Fruit fly (Drosophila melanogaster) whole organism, embryonic: ENCODE data around the gene SoxN.

Experiments used
- Abd-B ChIP-seq: fragments of 200-800 bp; sonication (Bioruptor generic); optimal IDR thresholded peaks from 2 replicates; lab custom pipeline; 2018; ENCODE audit warnings: missing biosample characterization, mild to moderate bottlenecking, missing genetic modification characterization, moderate library complexity
- C15 ChIP-seq: fragments of 200-800 bp; sonication (Bioruptor generic); IDR thresholded peaks from 3 replicates; pipeline ENCODE4 v1.3.6; 2022; ENCODE audit warnings: missing biosample characterization, missing genetic modification characterization
- CG11456 ChIP-seq: fragments of 200-800 bp; sonication (Bioruptor generic); IDR thresholded peaks from 3 replicates; pipeline ENCODE4 v1.3.6; 2022; ENCODE audit warnings: missing biosample characterization, missing genetic modification characterization
- CG12744 ChIP-seq: fragments of 200-800 bp; sonication (Bioruptor generic); optimal IDR thresholded peaks from 2 replicates; lab custom pipeline; 2016; ENCODE audit warnings: missing biosample characterization, missing genetic modification characterization
- CG15514 ChIP-seq: fragments of 200-800 bp; sonication (Bioruptor generic); optimal IDR thresholded peaks from 3 replicates; lab custom pipeline; 2017; ENCODE audit warnings: missing biosample characterization, missing genetic modification characterization, mild to moderate bottlenecking, moderate library complexity, missing genetic modification reagents
- CG15601 ChIP-seq: fragments of 200-800 bp; sonication (Bioruptor generic); optimal IDR thresholded peaks from 3 replicates; lab custom pipeline; 2019; ENCODE audit warnings: missing biosample characterization, mild to moderate bottlenecking, missing genetic modification characterization, moderate library complexity
- CG1602 ChIP-seq: fragments of 200-800 bp; sonication (Bioruptor generic); optimal IDR thresholded peaks from 3 replicates; lab custom pipeline; 2016; ENCODE audit warnings: missing biosample characterization, missing genetic modification characterization
- CG17385 ChIP-seq: fragments of 200-800 bp; sonication (Bioruptor generic); optimal IDR thresholded peaks from 3 replicates; lab custom pipeline; 2018; ENCODE audit warnings: missing biosample characterization, mild to moderate bottlenecking, missing genetic modification characterization
- CG30020 ChIP-seq: fragments of 200-800 bp; optimal IDR thresholded peaks from 2 replicates; lab custom pipeline; 2019; ENCODE audit warnings: missing biosample characterization, mild to moderate bottlenecking, missing genetic modification characterization, moderate library complexity
- CG34376 ChIP-seq: fragments of 200-800 bp; sonication (Bioruptor generic); optimal IDR thresholded peaks from 2 replicates; lab custom pipeline; 2018; ENCODE audit warnings: missing biosample characterization, mild to moderate bottlenecking, missing genetic modification characterization
- CG4404 ChIP-seq: fragments of 200-800 bp; sonication (Bioruptor generic); IDR thresholded peaks from 2 replicates; pipeline ENCODE4 v1.3.6; 2022; ENCODE audit warnings: missing biosample characterization, missing genetic modification characterization
- CG4730 ChIP-seq: fragments of 200-800 bp; sonication (Bioruptor generic); IDR thresholded peaks from 2 replicates; pipeline ENCODE4 v1.3.6; 2022; ENCODE audit warnings: missing biosample characterization, missing genetic modification characterization
- CG6689 ChIP-seq: fragments of 200-800 bp; sonication (Bioruptor generic); IDR thresholded peaks from 2 replicates; pipeline ENCODE4 v1.3.6; 2022; ENCODE audit warnings: missing biosample characterization, missing genetic modification characterization
- CG7372 ChIP-seq: fragments of 200-800 bp; sonication (Bioruptor generic); IDR thresholded peaks from 2 replicates; pipeline ENCODE4 v1.3.6; 2022; ENCODE audit warnings: missing biosample characterization, missing genetic modification characterization
- CG7745 ChIP-seq: fragments of 200-800 bp; sonication (Bioruptor generic); optimal IDR thresholded peaks from 2 replicates; lab custom pipeline; 2018; ENCODE audit warnings: missing biosample characterization, mild to moderate bottlenecking, missing genetic modification characterization, moderate library complexity
- CG8944 ChIP-seq: fragments of 200-800 bp; sonication (Bioruptor generic); optimal IDR thresholded peaks from 3 replicates; lab custom pipeline; 2016; ENCODE audit warnings: missing biosample characterization, missing genetic modification characterization
- CG9797 ChIP-seq: fragments of 200-800 bp; sonication (Bioruptor generic); optimal IDR thresholded peaks from 3 replicates; lab custom pipeline; 2018; ENCODE audit warnings: missing biosample characterization, mild to moderate bottlenecking, missing genetic modification characterization
- CG9932 ChIP-seq: fragments of 200-800 bp; sonication (Bioruptor generic); IDR thresholded peaks from 2 replicates; pipeline ENCODE4 v1.3.6; 2022; ENCODE audit warnings: missing biosample characterization, missing genetic modification characterization
- D19A ChIP-seq: fragments of 200-800 bp; optimal IDR thresholded peaks from 3 replicates; lab custom pipeline; 2019; ENCODE audit warnings: missing biosample characterization, mild to moderate bottlenecking, missing genetic modification characterization, moderate library complexity
- Dfd ChIP-seq, 2 experiments: fragments of >200 bp; optimal IDR thresholded peaks; 2 replicates each; lab custom pipeline; 2017; ENCODE audit warnings: missing biosample characterization in 2 of 2, missing genetic modification characterization in 2 of 2
- HLHmδ ChIP-seq: fragments of 200-800 bp; sonication (Bioruptor generic); optimal IDR thresholded peaks from 2 replicates; lab custom pipeline; 2018; ENCODE audit warnings: missing biosample characterization, mild to moderate bottlenecking, missing genetic modification characterization, moderate library complexity
- Hand ChIP-seq: fragments of 200-800 bp; sonication (Bioruptor generic); optimal IDR thresholded peaks from 2 replicates; lab custom pipeline; 2017; ENCODE audit warnings: mild to moderate bottlenecking, missing biosample characterization, missing genetic modification reagents, missing genetic modification characterization
- Hr39 ChIP-seq: fragments of >200 bp; optimal IDR thresholded peaks from 2 replicates; lab custom pipeline; 2017
- Hsf ChIP-seq: fragments of 200-800 bp; sonication (Bioruptor generic); optimal IDR thresholded peaks from 3 replicates; lab custom pipeline; 2016; ENCODE audit warnings: missing biosample characterization, missing genetic modification characterization
- MESR4 ChIP-seq: fragments of 200-800 bp; sonication (Bioruptor generic); optimal IDR thresholded peaks from 2 replicates; lab custom pipeline; 2018; ENCODE audit warnings: missing biosample characterization, mild to moderate bottlenecking, missing genetic modification characterization, moderate library complexity
- Myb ChIP-seq: fragments of 200-800 bp; sonication (Bioruptor generic); optimal IDR thresholded peaks from 2 replicates; lab custom pipeline; 2016; ENCODE audit warnings: missing biosample characterization, missing genetic modification characterization
- PHDP ChIP-seq: fragments of 200-800 bp; sonication (Bioruptor generic); optimal IDR thresholded peaks from 3 replicates; lab custom pipeline; 2018; ENCODE audit warnings: missing biosample characterization, mild to moderate bottlenecking, missing genetic modification characterization, moderate library complexity
- Ravus ChIP-seq: fragments of 200-800 bp; sonication (Bioruptor generic); IDR thresholded peaks from 2 replicates; pipeline ENCODE4 v1.3.6; 2022; ENCODE audit warnings: missing biosample characterization, missing genetic modification characterization
- Xbp1 ChIP-seq: fragments of 200-800 bp; sonication (Bioruptor generic); optimal IDR thresholded peaks from 3 replicates; lab custom pipeline; 2016; ENCODE audit warnings: missing biosample characterization, mild to moderate bottlenecking, missing genetic modification characterization
- ac ChIP-seq: fragments of 200-800 bp; sonication (Bioruptor generic); optimal IDR thresholded peaks from 3 replicates; lab custom pipeline; 2017; ENCODE audit warnings: missing biosample characterization, mild to moderate bottlenecking, missing genetic modification characterization
- bbx ChIP-seq: fragments of 200-800 bp; sonication (Bioruptor generic); IDR thresholded peaks from 2 replicates; pipeline ENCODE4 v1.3.6; 2022; ENCODE audit warnings: missing biosample characterization, missing genetic modification characterization; ENCODE audit not compliant: partially characterized antibody
- br ChIP-seq: fragments of >200 bp; optimal IDR thresholded peaks from 2 replicates; lab custom pipeline; 2017
- cg ChIP-seq: fragments of 200-800 bp; sonication (Bioruptor generic); optimal IDR thresholded peaks from 3 replicates; lab custom pipeline; 2019; ENCODE audit warnings: missing biosample characterization, mild to moderate bottlenecking, missing genetic modification characterization, moderate library complexity
- eyg ChIP-seq: fragments of 200-800 bp; sonication (Bioruptor generic); optimal IDR thresholded peaks from 3 replicates; lab custom pipeline; 2016; ENCODE audit warnings: missing biosample characterization, missing genetic modification characterization
- fru ChIP-seq: fragments of >200 bp; optimal IDR thresholded peaks from 2 replicates; lab custom pipeline; 2017
- h ChIP-seq: fragments of >200 bp; optimal IDR thresholded peaks from 2 replicates; lab custom pipeline; 2017
- hkb ChIP-seq, 2 experiments: fragments of 200-800 bp in 1 of 2; fragments of >200 bp in 1 of 2; sonication (Bioruptor generic) in 1 of 2; IDR thresholded peaks in 1 of 2; optimal IDR thresholded peaks in 1 of 2; 2 replicates each; pipeline versions ENCODE4 v1.3.6 to Lab custom; 2017 to 2022; ENCODE audit warnings: missing biosample characterization in 1 of 2, missing genetic modification characterization in 1 of 2
- hth ChIP-seq: fragments of >200 bp; optimal IDR thresholded peaks from 2 replicates; lab custom pipeline; 2017; ENCODE audit warnings: inconsistent platforms
- ind ChIP-seq: fragments of 200-800 bp; sonication (Bioruptor generic); optimal IDR thresholded peaks from 3 replicates; lab custom pipeline; 2016; ENCODE audit warnings: missing biosample characterization, missing genetic modification characterization
- kah ChIP-seq: fragments of 200-800 bp; sonication (Bioruptor generic); optimal IDR thresholded peaks from 2 replicates; lab custom pipeline; 2018; ENCODE audit warnings: missing biosample characterization, mild to moderate bottlenecking, missing genetic modification characterization
- knrl ChIP-seq: fragments of 200-800 bp; sonication (Bioruptor generic); IDR thresholded peaks from 3 replicates; pipeline ENCODE4 v1.3.6; 2022; ENCODE audit warnings: missing biosample characterization, missing genetic modification characterization; ENCODE audit not compliant: partially characterized antibody
- nom ChIP-seq: fragments of 200-800 bp; sonication (Bioruptor generic); optimal IDR thresholded peaks from 2 replicates; lab custom pipeline; 2017; ENCODE audit warnings: missing biosample characterization, missing genetic modification characterization, mild to moderate bottlenecking, moderate library complexity, missing genetic modification reagents
- odd ChIP-seq: fragments of 200-800 bp; sonication (Bioruptor generic); optimal IDR thresholded peaks from 2 replicates; lab custom pipeline; 2017; ENCODE audit warnings: missing biosample characterization, mild to moderate bottlenecking, missing genetic modification characterization
- pum ChIP-seq: fragments of 200-800 bp; sonication (Bioruptor generic); optimal IDR thresholded peaks from 2 replicates; lab custom pipeline; 2016; ENCODE audit warnings: missing biosample characterization, missing genetic modification characterization
- salm ChIP-seq: fragments of 200-800 bp; sonication (Bioruptor generic); optimal IDR thresholded peaks from 2 replicates; lab custom pipeline; 2018; ENCODE audit warnings: missing biosample characterization, mild to moderate bottlenecking, missing genetic modification characterization
- sc ChIP-seq, 3 experiments: fragments of >200 bp in 2 of 3; fragments of 200-800 bp in 1 of 3; sonication (Bioruptor generic) in 1 of 3; optimal IDR thresholded peaks; 2 replicates in 2 of 3; 3 replicates in 1 of 3; lab custom pipeline; 2017; ENCODE audit warnings: mild to moderate bottlenecking in 1 of 3, missing biosample characterization in 1 of 3, missing genetic modification characterization in 1 of 3, missing genetic modification reagents in 1 of 3
- shn ChIP-seq: fragments of 200-800 bp; sonication (Bioruptor generic); optimal IDR thresholded peaks from 3 replicates; lab custom pipeline; 2016; ENCODE audit warnings: missing biosample characterization, missing genetic modification characterization
- sisA ChIP-seq: fragments of 200-800 bp; sonication (Bioruptor generic); IDR thresholded peaks from 2 replicates; pipeline ENCODE4 v1.3.6; 2022; ENCODE audit warnings: missing biosample characterization, missing genetic modification characterization
- slp2 ChIP-seq: fragments of 200-800 bp; sonication (Bioruptor generic); optimal IDR thresholded peaks from 2 replicates; lab custom pipeline; 2016; ENCODE audit warnings: missing biosample characterization, missing genetic modification characterization
- tin ChIP-seq: fragments of 200-800 bp; sonication (Bioruptor generic); optimal IDR thresholded peaks from 3 replicates; lab custom pipeline; 2016; ENCODE audit warnings: missing biosample characterization, missing genetic modification characterization
- zfh1 ChIP-seq: fragments of 200-800 bp; sonication (Bioruptor generic); IDR thresholded peaks from 3 replicates; pipeline ENCODE4 v1.3.6; 2022; ENCODE audit warnings: missing biosample characterization, missing genetic modification characterization

SoxN gene

dm6 chr2L:8834806-8835483 lies 9.5 kb downstream of the SoxN start (continued):
- TF ChIP-seq shn (GFP tag; lab: Kevin White, UChicago) (peak; percentile 18), CG4404 (GFP tag; lab: Robert Waterston, UW) (peak; percentile 58), hkb (optimal IDR thresholded peaks at IDR 0.05; lab: Kevin White, UChicago) (no peak), hkb (GFP tag; IDR thresholded peaks at IDR 0.05; lab: Robert Waterston, UW) (peak; percentile 53), CG8944 (GFP tag; lab: Kevin White, UChicago) (peak; percentile 32), MESR4 (GFP tag; lab: Kevin White, UChicago) (no peak), CG7372 (GFP tag; lab: Robert Waterston, UW) (0 out of 2 replicates have a peak, but pooled peaks have one; percentile 18), zfh1 (GFP tag; lab: Robert Waterston, UW) (peak; percentile 92), salm (tag; lab: Kevin White, UChicago) (peak; percentile 27), C15 (GFP tag; lab: Robert Waterston, UW) (peak; percentile 53; the same call in 1 of the 3 replicates), CG15514 (GFP tag; lab: Kevin White, UChicago) (no peak), Hsf (GFP tag; lab: Kevin White, UChicago) (peak; percentile 39), nom (no peak), Hr39 (lab: Kevin White, UChicago) (no peak), sc (optimal IDR thresholded peaks at IDR 0.05; lab: Kevin White, UChicago) (no peak), sc (GFP tag; optimal IDR thresholded peaks at IDR 0.05; lab: Kevin White, UChicago) (peak; percentile 39), Abd-B (peak; percentile 73), slp2 (GFP tag; lab: Kevin White, UChicago) (peak; percentile 37), CG9797 (GFP tag; lab: Kevin White, UChicago) (no peak), Myb (GFP tag; lab: Kevin White, UChicago) (no peak), odd (GFP tag; lab: Kevin White, UChicago) (peak; percentile 0), CG6689 (GFP tag; lab: Robert Waterston, UW) (peak; percentile 66), Dfd (GFP tag; optimal IDR thresholded peaks at IDR 0.05; lab: Kevin White, UChicago) (no peak), pum (GFP tag; lab: Kevin White, UChicago) (peak; percentile 71), CG4730 (GFP tag; lab: Robert Waterston, UW) (0 out of 2 replicates have a peak, but pooled peaks have one; percentile 5), CG7745 (tag; lab: Kevin White, UChicago) (no peak), HLHmδ (no peak), CG15601 (tag; lab: Kevin White, UChicago) (no peak), knrl (GFP tag; lab: Robert Waterston, UW) (no peak), bbx (GFP tag; lab: Robert Waterston, UW) (0 out of 2 replicates have a peak, but pooled peaks have one; percentile 24), ind (GFP tag; lab: Kevin White, UChicago) (no peak), tin (GFP tag; lab: Kevin White, UChicago) (peak; percentile 79), cg (no peak), br (lab: Kevin White, UChicago) (no peak), Hand (GFP tag; lab: Kevin White, UChicago) (no peak), fru (lab: Kevin White, UChicago) (no peak), Ravus (GFP tag; lab: Robert Waterston, UW) (no peak), CG11456 (GFP tag; lab: Robert Waterston, UW) (peak; percentile 72), CG9932 (GFP tag; lab: Robert Waterston, UW) (no peak), Xbp1 (no peak), h (lab: Kevin White, UChicago) (no peak), D19A (tag; lab: Kevin White, UChicago) (peak; percentile 32), CG12744 (no peak), hth (lab: Kevin White, UChicago) (no peak), PHDP (tag; lab: Kevin White, UChicago) (peak; percentile 54), eyg (no peak), CG30020 (tag; lab: Kevin White, UChicago) (no peak), CG1602 (peak; percentile 47), ac (GFP tag; lab: Kevin White, UChicago) (no peak), CG17385 (GFP tag; lab: Kevin White, UChicago) (peak; percentile 37), CG34376 (GFP tag; lab: Kevin White, UChicago) (no peak), kah (GFP tag; lab: Kevin White, UChicago) (no peak), sisA (GFP tag; lab: Robert Waterston, UW) (peak; percentile 79)
